Fruit fly (Drosophila melanogaster) whole organism, wandering third instar larva: Measurements from ENCODE around the gene Usp1.

Experiments used
- Abd-B ChIP-seq: fragments of >200 bp; optimal IDR thresholded peaks from 2 replicates; lab custom pipeline; 2017; ENCODE audit warnings: missing biosample characterization, missing genetic modification characterization
- CG32264 ChIP-seq: fragments of 200-800 bp; sonication (Bioruptor generic); optimal IDR thresholded peaks from 2 replicates; lab custom pipeline; 2016; ENCODE audit warnings: missing biosample characterization, missing genetic modification characterization
- CG9705 ChIP-seq: fragments of 200-800 bp; sonication (Bioruptor generic); optimal IDR thresholded peaks from 2 replicates; lab custom pipeline; 2018; ENCODE audit warnings: missing biosample characterization, mild to moderate bottlenecking, missing genetic modification characterization
- CrebA ChIP-seq: fragments of 200-800 bp; sonication (Bioruptor generic); optimal IDR thresholded peaks from 2 replicates; lab custom pipeline; 2016; ENCODE audit warnings: missing biosample characterization, mild to moderate bottlenecking, missing genetic modification characterization, borderline replicate concordance
- Dif ChIP-seq: fragments of 200-275, 200-300 bp; sonication (Bioruptor generic); optimal IDR thresholded peaks from 2 replicates; lab custom pipeline; 2018; ENCODE audit warnings: missing biosample characterization, missing genetic modification characterization; ENCODE audit not compliant: partially characterized antibody
- GATAd ChIP-seq: sonication (Bioruptor generic); optimal IDR thresholded peaks from 2 replicates; lab custom pipeline; 2016; ENCODE audit warnings: missing biosample characterization, missing genetic modification characterization
- HLH106 ChIP-seq: fragments of 200-800 bp; optimal IDR thresholded peaks from 3 replicates; lab custom pipeline; 2019; ENCODE audit warnings: missing biosample characterization, mild to moderate bottlenecking, missing genetic modification characterization, moderate library complexity
- Hnf4 ChIP-seq: fragments of 200-800 bp; sonication (Bioruptor generic); optimal IDR thresholded peaks from 2 replicates; lab custom pipeline; 2016; ENCODE audit warnings: missing biosample characterization, mild to moderate bottlenecking, missing genetic modification characterization
- Hr78 ChIP-seq: fragments of >200 bp; optimal IDR thresholded peaks from 2 replicates; lab custom pipeline; 2017; ENCODE audit warnings: missing biosample characterization, missing genetic modification characterization
- Hr83 ChIP-seq: fragments of 200-300 bp; sonication (Bioruptor generic); optimal IDR thresholded peaks from 2 replicates; lab custom pipeline; 2016; ENCODE audit warnings: missing biosample characterization, mild to moderate bottlenecking, missing genetic modification characterization, moderate library complexity; ENCODE audit not compliant: poor library complexity, severe bottlenecking
- Jra ChIP-seq: sonication (Bioruptor generic); optimal IDR thresholded peaks from 2 replicates; lab custom pipeline; 2016; ENCODE audit warnings: missing biosample characterization, missing genetic modification characterization
- Mio ChIP-seq: sonication (Bioruptor generic); optimal IDR thresholded peaks from 2 replicates; lab custom pipeline; 2016; ENCODE audit warnings: missing biosample characterization, missing genetic modification characterization
- N ChIP-seq: fragments of >200 bp; optimal IDR thresholded peaks from 2 replicates; lab custom pipeline; 2018; ENCODE audit warnings: missing biosample characterization, missing external identifiers, missing genetic modification characterization
- OdsH ChIP-seq: fragments of 200-800 bp; sonication (Bioruptor generic); optimal IDR thresholded peaks from 2 replicates; lab custom pipeline; 2016; ENCODE audit warnings: missing biosample characterization, mild to moderate bottlenecking, missing genetic modification characterization
- Rel ChIP-seq, 2 experiments: fragments of 200-800 bp; sonication (Bioruptor generic) in 1 of 2; optimal IDR thresholded peaks; 2 replicates in 1 of 2; 3 replicates in 1 of 2; lab custom pipeline; 2016 to 2019; ENCODE audit warnings: mild to moderate bottlenecking in 2 of 2, missing biosample characterization in 2 of 2, missing genetic modification characterization in 2 of 2, moderate library complexity in 1 of 2
- Sp1 ChIP-seq: fragments of 200-800 bp; sonication (Bioruptor generic); optimal IDR thresholded peaks from 3 replicates; lab custom pipeline; 2019; ENCODE audit warnings: missing biosample characterization, mild to moderate bottlenecking, missing genetic modification characterization, moderate library complexity
- Vsx2 ChIP-seq: fragments of 200-300, 225-300 bp; sonication (Bioruptor generic); optimal IDR thresholded peaks from 2 replicates; lab custom pipeline; 2018; ENCODE audit warnings: missing biosample characterization, missing genetic modification characterization; ENCODE audit not compliant: partially characterized antibody
- br ChIP-seq: fragments of 200-800 bp; sonication (Bioruptor generic); optimal IDR thresholded peaks from 2 replicates; lab custom pipeline; 2016; ENCODE audit warnings: missing biosample characterization, missing genetic modification characterization
- brk ChIP-seq: fragments of 200-800 bp; sonication (Bioruptor generic); optimal IDR thresholded peaks from 2 replicates; lab custom pipeline; 2016; ENCODE audit warnings: missing biosample characterization, mild to moderate bottlenecking, missing genetic modification characterization
- dl ChIP-seq, 2 experiments: fragments of 175-275, 200-275 bp in 1 of 2; fragments of 200-275 bp in 1 of 2; sonication (Bioruptor generic); optimal IDR thresholded peaks; lab custom pipeline; 2018; ENCODE audit warnings: mild to moderate bottlenecking in 2 of 2, missing biosample characterization in 2 of 2, missing genetic modification characterization in 2 of 2, moderate library complexity in 2 of 2; ENCODE audit not compliant: partially characterized antibody in 2 of 2, insufficient read depth in 1 of 2
- dmrt93B ChIP-seq: fragments of 200-800 bp; sonication (Bioruptor generic); optimal IDR thresholded peaks from 2 replicates; lab custom pipeline; 2018; ENCODE audit warnings: missing biosample characterization, mild to moderate bottlenecking, missing genetic modification characterization
- dsf ChIP-seq: sonication (Bioruptor generic); optimal IDR thresholded peaks from 2 replicates; lab custom pipeline; 2016; ENCODE audit warnings: missing biosample characterization, missing genetic modification characterization, borderline replicate concordance
- ey ChIP-seq: fragments of 200-800 bp; sonication (Bioruptor generic); optimal IDR thresholded peaks from 2 replicates; lab custom pipeline; 2016; ENCODE audit warnings: missing biosample characterization, missing genetic modification characterization
- foxo ChIP-seq, 2 experiments: fragments of 200-800 bp; sonication (Bioruptor generic); optimal IDR thresholded peaks; 2 replicates in 1 of 2; 3 replicates in 1 of 2; lab custom pipeline; 2016 to 2017; ENCODE audit warnings: missing biosample characterization in 2 of 2, missing genetic modification characterization in 2 of 2
- fru ChIP-seq: fragments of 200-800 bp; sonication (Bioruptor generic); optimal IDR thresholded peaks from 3 replicates; lab custom pipeline; 2016; ENCODE audit warnings: missing biosample characterization, mild to moderate bottlenecking, missing genetic modification characterization
- h ChIP-seq: fragments of 200-800 bp; sonication (Bioruptor generic); optimal IDR thresholded peaks from 3 replicates; lab custom pipeline; 2016; ENCODE audit warnings: missing biosample characterization, mild to moderate bottlenecking, missing genetic modification characterization
- jim ChIP-seq: fragments of 175-275, 200-325 bp; sonication (Bioruptor generic); optimal IDR thresholded peaks from 2 replicates; lab custom pipeline; 2016; ENCODE audit warnings: missing biosample characterization, mild to moderate bottlenecking, missing genetic modification characterization
- lola ChIP-seq: fragments of >200 bp; optimal IDR thresholded peaks from 2 replicates; lab custom pipeline; 2017; ENCODE audit warnings: missing biosample characterization, missing genetic modification characterization
- pan ChIP-seq: fragments of >200 bp; optimal IDR thresholded peaks from 2 replicates; lab custom pipeline; 2017
- psq ChIP-seq: fragments of 200-800 bp; sonication (Bioruptor generic); optimal IDR thresholded peaks from 3 replicates; lab custom pipeline; 2017; ENCODE audit warnings: missing biosample characterization, mild to moderate bottlenecking, missing genetic modification characterization, moderate library complexity
- rgr ChIP-seq: fragments of 200-800 bp; sonication (Bioruptor generic); optimal IDR thresholded peaks from 3 replicates; lab custom pipeline; 2016; ENCODE audit warnings: missing biosample characterization, mild to moderate bottlenecking, missing genetic modification characterization
- sage ChIP-seq: fragments of 200-800 bp; sonication (Bioruptor generic); optimal IDR thresholded peaks from 2 replicates; lab custom pipeline; 2016; ENCODE audit warnings: missing biosample characterization, mild to moderate bottlenecking, missing genetic modification characterization
- sv ChIP-seq: fragments of 200-800 bp; sonication (Bioruptor generic); optimal IDR thresholded peaks from 3 replicates; lab custom pipeline; 2016; ENCODE audit warnings: missing biosample characterization, missing genetic modification characterization
- tai ChIP-seq: sonication (Bioruptor generic); optimal IDR thresholded peaks from 2 replicates; lab custom pipeline; 2016; ENCODE audit warnings: missing biosample characterization, missing genetic modification characterization
- woc ChIP-seq: sonication (Bioruptor generic); optimal IDR thresholded peaks from 2 replicates; lab custom pipeline; 2016; ENCODE audit warnings: missing biosample characterization, mild to moderate bottlenecking, missing genetic modification characterization

Gene Usp1

dm6 chr3R:29254383-29254782, 25.4 kb downstream of the Usp1 start:
- TF ChIP-seq woc (GFP tag; lab: Kevin White, UChicago) (peak; percentile 17), sage (peak; percentile 51), psq (GFP tag; lab: Kevin White, UChicago) (peak; percentile 63), CG32264 (GFP tag; lab: Kevin White, UChicago) (peak; percentile 2), Rel (GFP tag; optimal IDR thresholded peaks at IDR 0.05; lab: Kevin White, UChicago) (peak; percentile 64), Rel (tag; optimal IDR thresholded peaks at IDR 0.05; lab: Kevin White, UChicago) (peak; percentile 12), CG9705 (GFP tag; lab: Kevin White, UChicago) (peak; percentile 23), jim (peak; percentile 14), Sp1 (peak; percentile 76), Mio (GFP tag; lab: Kevin White, UChicago) (no peak), tai (no peak), foxo (GFP tag; optimal IDR thresholded peaks at IDR 0.05; lab: Kevin White, UChicago) (no peak)

- peak; percentile 39 for TF ChIP-seq Dif (GFP tag; lab: Kevin White, UChicago)
- TF ChIP-seq dmrt93B (GFP tag; lab: Kevin White, UChicago) = no peak
- TF ChIP-seq br (GFP tag; lab: Kevin White, UChicago) = no peak
- peak; percentile 41 for TF ChIP-seq Vsx2 (GFP tag; lab: Kevin White, UChicago)
- peak; percentile 83 for TF ChIP-seq psq (GFP tag; lab: Kevin White, UChicago)
Measured at dm6 chr3R:29255166-29255962, 26.4 kb downstream of the Usp1 start, which contains the start of gene stg. TSS of gene stg (minus strand) at chr3R:29255800.

dm6 chr3R:29255963-29256527, 27.1 kb downstream of the Usp1 start, which contains the start of gene CG45544:
TSS of gene CG45544 (plus strand) at chr3R:29256485.
- TF ChIP-seq Abd-B (GFP tag; lab: Kevin White, UChicago) = no peak
- peak; percentile 89 for TF ChIP-seq dmrt93B (GFP tag; lab: Kevin White, UChicago)
- peak; percentile 55 for TF ChIP-seq dsf (GFP tag; lab: Kevin White, UChicago)
- no peak for TF ChIP-seq Vsx2 (GFP tag; lab: Kevin White, UChicago)
- peak; percentile 97 for TF ChIP-seq h (GFP tag; lab: Kevin White, UChicago)
- peak; percentile 89 for TF ChIP-seq sage
- no peak for TF ChIP-seq lola (GFP tag; lab: Kevin White, UChicago)
- TF ChIP-seq brk (GFP tag; lab: Kevin White, UChicago) = peak; percentile 79
- TF ChIP-seq CG9705 (GFP tag; lab: Kevin White, UChicago) = peak; percentile 84
- peak; percentile 97 for TF ChIP-seq ey (GFP tag; lab: Kevin White, UChicago)
- TF ChIP-seq Hr83 (GFP tag; lab: Kevin White, UChicago) = peak; percentile 76
- peak; percentile 97 for TF ChIP-seq br (GFP tag; lab: Kevin White, UChicago)
- no peak for TF ChIP-seq GATAd
- no peak for TF ChIP-seq N (GFP tag; lab: Kevin White, UChicago)
- TF ChIP-seq Jra (GFP tag; lab: Kevin White, UChicago) = peak; percentile 96
- TF ChIP-seq pan (lab: Kevin White, UChicago) = no peak
- TF ChIP-seq Rel (GFP tag; optimal IDR thresholded peaks at IDR 0.05; lab: Kevin White, UChicago) = peak; percentile 90
- peak; percentile 29 for TF ChIP-seq Rel (tag; optimal IDR thresholded peaks at IDR 0.05; lab: Kevin White, UChicago)
- no peak for TF ChIP-seq dl (GFP tag; optimal IDR thresholded peaks at IDR 0.05; lab: Kevin White, UChicago; ENCODE audit: insufficient read depth in 1 of 2, partially characterized antibody in 2 of 2)
- no peak for TF ChIP-seq sv (GFP tag; lab: Kevin White, UChicago)
- TF ChIP-seq CG32264 (GFP tag; lab: Kevin White, UChicago) = peak; percentile 96
- TF ChIP-seq Sp1 = peak; percentile 91
- TF ChIP-seq jim = peak; percentile 38
- peak; percentile 83 for TF ChIP-seq psq (GFP tag; lab: Kevin White, UChicago)
- TF ChIP-seq woc (GFP tag; lab: Kevin White, UChicago) = peak; percentile 98
- TF ChIP-seq rgr (GFP tag; lab: Kevin White, UChicago) = peak; percentile 94
- TF ChIP-seq tai = peak; percentile 86
- TF ChIP-seq HLH106 = peak; percentile 92
- peak; percentile 91 for TF ChIP-seq CrebA (GFP tag; lab: Kevin White, UChicago)
- TF ChIP-seq fru (GFP tag; lab: Kevin White, UChicago) = peak; percentile 97
- peak; percentile 88 to 98 for TF ChIP-seq foxo (GFP tag; optimal IDR thresholded peaks at IDR 0.05; lab: Kevin White, UChicago)
- peak; percentile 96 for TF ChIP-seq OdsH (GFP tag; lab: Kevin White, UChicago)
- peak; percentile 53 for TF ChIP-seq Dif (GFP tag; lab: Kevin White, UChicago)
- TF ChIP-seq Hnf4 (GFP tag; lab: Kevin White, UChicago) = peak; percentile 96
- peak; percentile 69 for TF ChIP-seq Mio (GFP tag; lab: Kevin White, UChicago)
- TF ChIP-seq Hr78 (GFP tag; lab: Kevin White, UChicago) = no peak
